Worm (Caenorhabditis elegans): ENCODE data around the gene C25D7.10.

- TF ChIP-seq ztf-4 (tag; optimal IDR thresholded peaks at IDR 0.05) (no peak), ceh-82 (tag; optimal IDR thresholded peaks at IDR 0.05) (no peak), elt-1 (tag; optimal IDR thresholded peaks at IDR 0.05) (peak; percentile 8), pqm-1 (tag; optimal IDR thresholded peaks at IDR 0.05) (no peak), elt-3 (tag; optimal IDR thresholded peaks at IDR 0.05) (no peak), nhr-23 (tag; optimal IDR thresholded peaks at IDR 0.05) (peak; percentile 43), zag-1 (tag; optimal IDR thresholded peaks at IDR 0.05) (no peak), snpc-4 (tag; optimal IDR thresholded peaks at IDR 0.05) (peak; percentile 62), ztf-11 (tag; optimal IDR thresholded peaks at IDR 0.05) (no peak)
These were observed 15.0 kb downstream of the C25D7.10 start, which contains the start of the genes C01G10.10 and C01G10.9 for ce11 chrV:15082291-15082690.

All from whole organism, L3 larva.